Worm (Caenorhabditis elegans) whole organism, late embryonic: ENCODE data around the gene smim-14.

Source experiments
- C08G9.2 ChIP-seq: sonication (generic microtip); optimal IDR thresholded peaks from 2 replicates; lab custom pipeline; 2016; ENCODE audit warnings: mild to moderate bottlenecking, missing genetic modification characterization, moderate library complexity, missing compliant biosample characterization
- F13H6.1 ChIP-seq: sonication (generic microtip); optimal IDR thresholded peaks from 2 replicates; lab custom pipeline; 2016; ENCODE audit warnings: missing genetic modification characterization, missing compliant biosample characterization
- K02D7.2 ChIP-seq: sonication (generic microtip); optimal IDR thresholded peaks from 2 replicates; lab custom pipeline; 2017; ENCODE audit warnings: mild to moderate bottlenecking, missing genetic modification characterization, missing compliant biosample characterization
- T23F11.4 ChIP-seq: fragments of 200-800 bp; sonication (Bioruptor generic); optimal IDR thresholded peaks from 2 replicates; lab custom pipeline; 2018; ENCODE audit warnings: mild to moderate bottlenecking, missing genetic modification characterization, missing compliant biosample characterization
- ahr-1 ChIP-seq: sonication (generic microtip); optimal IDR thresholded peaks from 2 replicates; lab custom pipeline; 2016; ENCODE audit warnings: missing genetic modification characterization, missing compliant biosample characterization
- ceh-22 ChIP-seq: sonication (generic microtip); optimal IDR thresholded peaks from 2 replicates; lab custom pipeline; 2017; ENCODE audit warnings: missing biosample characterization, missing genetic modification characterization
- ceh-30 ChIP-seq: fragments of 150-350 bp; optimal IDR thresholded peaks from 2 replicates; lab custom pipeline; 2014; ENCODE audit warnings: missing biosample characterization, missing genetic modification characterization
- ceh-45 ChIP-seq: fragments of 200-800 bp; sonication (Bioruptor generic); IDR thresholded peaks from 2 replicates; pipeline ENCODE4 v1.3.6; 2022; ENCODE audit warnings: missing genetic modification reagents, missing genetic modification characterization, missing compliant biosample characterization
- ceh-6 ChIP-seq: fragments of 200-800 bp; sonication (Bioruptor generic); optimal IDR thresholded peaks from 2 replicates; lab custom pipeline; 2018; ENCODE audit warnings: mild to moderate bottlenecking, missing genetic modification characterization, missing compliant biosample characterization
- ceh-9 ChIP-seq: sonication (generic microtip); optimal IDR thresholded peaks from 2 replicates; lab custom pipeline; 2016; ENCODE audit warnings: mild to moderate bottlenecking, missing genetic modification characterization, inconsistent platforms, missing compliant biosample characterization
- che-1 ChIP-seq: sonication (generic microtip); optimal IDR thresholded peaks from 2 replicates; lab custom pipeline; 2016; ENCODE audit warnings: mild to moderate bottlenecking, missing genetic modification characterization, missing compliant biosample characterization
- dmd-4 ChIP-seq: sonication (generic microtip); optimal IDR thresholded peaks from 2 replicates; lab custom pipeline; 2016; ENCODE audit warnings: borderline replicate concordance, missing genetic modification characterization, missing compliant biosample characterization
- elt-2 ChIP-seq: sonication (generic microtip); optimal IDR thresholded peaks from 2 replicates; lab custom pipeline; 2016; ENCODE audit warnings: missing genetic modification reagents, missing genetic modification characterization, missing compliant biosample characterization
- eyg-1 ChIP-seq: sonication (generic microtip); optimal IDR thresholded peaks from 2 replicates; lab custom pipeline; 2016; ENCODE audit warnings: missing genotype, missing genetic modification characterization, missing compliant biosample characterization
- fax-1 ChIP-seq: sonication (generic microtip); optimal IDR thresholded peaks from 2 replicates; lab custom pipeline; 2016; ENCODE audit warnings: missing genotype, missing genetic modification characterization, missing compliant biosample characterization
- gmeb-2 ChIP-seq: sonication (generic microtip); optimal IDR thresholded peaks from 2 replicates; lab custom pipeline; 2016; ENCODE audit warnings: missing genetic modification characterization, inconsistent platforms, missing compliant biosample characterization
- hlh-30 ChIP-seq: sonication (generic microtip); optimal IDR thresholded peaks from 2 replicates; lab custom pipeline; 2017; ENCODE audit warnings: antibody characterized with exemption, missing genetic modification characterization, missing compliant biosample characterization; ENCODE audit not compliant: insufficient read depth
- hlh-8 ChIP-seq: sonication (generic microtip); optimal IDR thresholded peaks from 2 replicates; lab custom pipeline; 2016; ENCODE audit warnings: missing genotype, missing genetic modification characterization, missing compliant biosample characterization
- mec-3 ChIP-seq: sonication (generic microtip); optimal IDR thresholded peaks from 2 replicates; lab custom pipeline; 2016; ENCODE audit warnings: borderline replicate concordance, missing genetic modification characterization, missing compliant biosample characterization
- nfya-1 ChIP-seq: sonication (generic microtip); optimal IDR thresholded peaks from 2 replicates; lab custom pipeline; 2017; ENCODE audit warnings: missing genetic modification characterization, mild to moderate bottlenecking, missing compliant biosample characterization, antibody characterized with exemption, moderate library complexity
- nhr-11 ChIP-seq: fragments of 150-350 bp; optimal IDR thresholded peaks from 2 replicates; lab custom pipeline; 2014; ENCODE audit warnings: missing biosample characterization, missing genetic modification characterization
- nhr-232 ChIP-seq: sonication (generic microtip); optimal IDR thresholded peaks from 2 replicates; lab custom pipeline; 2016; ENCODE audit warnings: missing genetic modification characterization, missing compliant biosample characterization
- odd-2 ChIP-seq: sonication (generic microtip); optimal IDR thresholded peaks from 2 replicates; lab custom pipeline; 2017; ENCODE audit warnings: antibody characterized with exemption, mild to moderate bottlenecking, missing genetic modification characterization, missing compliant biosample characterization
- pha-2 ChIP-seq: sonication (generic microtip); optimal IDR thresholded peaks from 2 replicates; lab custom pipeline; 2017; ENCODE audit warnings: mild to moderate bottlenecking, missing genetic modification characterization, missing compliant biosample characterization
- rnt-1 ChIP-seq: sonication (generic microtip); optimal IDR thresholded peaks from 2 replicates; lab custom pipeline; 2016; ENCODE audit warnings: missing genetic modification characterization, missing compliant biosample characterization
- sox-4 ChIP-seq: sonication (generic microtip); optimal IDR thresholded peaks from 2 replicates; lab custom pipeline; 2017; ENCODE audit warnings: mild to moderate bottlenecking, missing genetic modification characterization, inconsistent platforms, missing compliant biosample characterization
- syd-9 ChIP-seq: sonication (generic microtip); optimal IDR thresholded peaks from 2 replicates; lab custom pipeline; 2016; ENCODE audit warnings: mild to moderate bottlenecking, missing genetic modification characterization, moderate library complexity, missing compliant biosample characterization
- tbx-2 ChIP-seq: sonication (generic microtip); optimal IDR thresholded peaks from 2 replicates; lab custom pipeline; 2016; ENCODE audit warnings: missing genetic modification characterization, missing compliant biosample characterization
- ttx-3 ChIP-seq: sonication (generic microtip); optimal IDR thresholded peaks from 2 replicates; lab custom pipeline; 2016; ENCODE audit warnings: missing genetic modification reagents, missing genetic modification characterization, missing compliant biosample characterization
- unc-3 ChIP-seq, 2 experiments: fragments of 200-800 bp in 1 of 2; sonication (Bioruptor generic) in 1 of 2; sonication (generic microtip) in 1 of 2; conservative IDR thresholded peaks in 1 of 2; optimal IDR thresholded peaks in 1 of 2; 2 replicates each; pipeline versions ENCODE4 v1.3.6 to Lab custom; 2016 to 2022; ENCODE audit warnings: missing compliant biosample characterization in 2 of 2, missing genetic modification characterization in 2 of 2, missing genetic modification reagents in 1 of 2
- unc-42 ChIP-seq: sonication (generic microtip); optimal IDR thresholded peaks from 2 replicates; lab custom pipeline; 2016; ENCODE audit warnings: missing genotype, missing genetic modification characterization, missing compliant biosample characterization
- zip-5 ChIP-seq: sonication (generic microtip); optimal IDR thresholded peaks from 2 replicates; lab custom pipeline; 2016; ENCODE audit warnings: missing genetic modification characterization, missing compliant biosample characterization

Gene smim-14

ce11 chrIII:3493138-3493537 lies 23.6 kb upstream of the smim-14 start, which contains the start of gene gly-14:
gly-14 (minus strand) TSS chrIII:3493238.
- TF ChIP-seq che-1 (tag; lab: Kevin White, UChicago), result no peak
- no peak for TF ChIP-seq ceh-9
- TF ChIP-seq tbx-2 (tag; lab: Kevin White, UChicago), result no peak

ce11 chrIII:3488224-3488623 lies 18.7 kb upstream of the smim-14 start, which contains the start of gene C34C12.7:
C34C12.7 (minus strand) TSS chrIII:3488341.
- no peak for TF ChIP-seq F13H6.1 (tag; lab: Kevin White, UChicago)
- no peak for TF ChIP-seq K02D7.2 (tag; lab: Kevin White, UChicago)
- TF ChIP-seq gmeb-2, result no peak
- no peak for TF ChIP-seq mec-3 (tag; lab: Kevin White, UChicago)
- TF ChIP-seq hlh-30 (tag; lab: Kevin White, UChicago), result no peak

- TF ChIP-seq ttx-3 (tag; lab: Kevin White, UChicago) (no peak), sox-4 (tag; lab: Kevin White, UChicago) (no peak), elt-2 (no peak), ceh-9 (no peak), ceh-30 (tag; lab: Kevin White, UChicago) (no peak), nhr-232 (tag; lab: Kevin White, UChicago) (no peak), eyg-1 (tag; lab: Kevin White, UChicago) (no peak), syd-9 (tag; lab: Kevin White, UChicago) (no peak), nhr-11 (tag; lab: Kevin White, UChicago) (no peak), ceh-45 (GFP tag; lab: Robert Waterston, UW) (no peak), hlh-8 (tag; lab: Kevin White, UChicago) (no peak), rnt-1 (no peak), nfya-1 (tag; lab: Kevin White, UChicago) (no peak), ceh-6 (no peak), dmd-4 (no peak), K02D7.2 (tag; lab: Kevin White, UChicago) (no peak), che-1 (tag; lab: Kevin White, UChicago) (no peak)
These were observed 17.6 kb upstream of the smim-14 start for ce11 chrIII:3487133-3487532.

- TF ChIP-seq elt-2, result no peak
These were observed 16.5 kb upstream of the smim-14 start for ce11 chrIII:3486055-3486454.

- no peak for TF ChIP-seq nhr-11 (tag; lab: Kevin White, UChicago)
These were observed 15.4 kb upstream of the smim-14 start for ce11 chrIII:3484995-3485394.

- TF ChIP-seq tbx-2 (tag; lab: Kevin White, UChicago) (no peak), ahr-1 (tag; lab: Kevin White, UChicago) (no peak), pha-2 (tag; lab: Kevin White, UChicago) (no peak), zip-5 (no peak), ceh-22 (tag; lab: Kevin White, UChicago) (no peak), nhr-11 (tag; lab: Kevin White, UChicago) (no peak), hlh-30 (tag; lab: Kevin White, UChicago) (no peak), C08G9.2 (tag; lab: Kevin White, UChicago) (no peak), odd-2 (no peak), sox-4 (tag; lab: Kevin White, UChicago) (no peak), unc-3 (GFP tag; conservative IDR thresholded peaks at IDR 0.05; lab: Robert Waterston, UW) (no peak), unc-3 (tag; optimal IDR thresholded peaks at IDR 0.05; lab: Kevin White, UChicago) (no peak), unc-42 (tag; lab: Kevin White, UChicago) (no peak), fax-1 (tag; lab: Kevin White, UChicago) (no peak), T23F11.4 (GFP tag; lab: Kevin White, UChicago) (no peak)
These were observed 12.7 kb upstream of the smim-14 start, which contains the start of gene C34C12.6 for ce11 chrIII:3482291-3482690. C34C12.6 (plus strand) TSS chrIII:3482591.
